Fruit fly (Drosophila melanogaster): Measurements from ENCODE around the gene CG6638.

The CG6638 gene

dm6 chr3L:8549183-8549890, 26.5 kb downstream of the CG6638 start:
- TF ChIP-seq CG9948 (tag; optimal IDR thresholded peaks at IDR 0.05): peak; percentile 64
- no peak for TF ChIP-seq CG13204 (GFP tag; optimal IDR thresholded peaks at IDR 0.05)
- TF ChIP-seq Ets98B (GFP tag; IDR thresholded peaks at IDR 0.05): peak; percentile 58
- TF ChIP-seq CG17806 (tag; optimal IDR thresholded peaks at IDR 0.05): peak; percentile 47
- TF ChIP-seq gl (tag; optimal IDR thresholded peaks at IDR 0.05): no peak
- peak; percentile 43 for TF ChIP-seq Pif1A (GFP tag; optimal IDR thresholded peaks at IDR 0.05)
- no peak for TF ChIP-seq rn (GFP tag; IDR thresholded peaks at IDR 0.05)
- TF ChIP-seq CG8301 (tag; optimal IDR thresholded peaks at IDR 0.05): peak; percentile 56
- TF ChIP-seq EcR (GFP tag; optimal IDR thresholded peaks at IDR 0.05): no peak
- TF ChIP-seq CG10348 (GFP tag; IDR thresholded peaks at IDR 0.05): no peak
- peak; percentile 73 for TF ChIP-seq CG8159 (tag; optimal IDR thresholded peaks at IDR 0.05)
- peak; percentile 62; the same call in 2 of the 3 replicates for TF ChIP-seq fd96Ca (GFP tag; IDR thresholded peaks at IDR 0.05)
- no peak for TF ChIP-seq Snoo (tag; optimal IDR thresholded peaks at IDR 0.05)
- peak; percentile 41 for TF ChIP-seq Pif1B (GFP tag; optimal IDR thresholded peaks at IDR 0.05)
- peak; percentile 68 for TF ChIP-seq CG14655 (GFP tag; optimal IDR thresholded peaks at IDR 0.05)
- TF ChIP-seq CG34367 (tag; optimal IDR thresholded peaks at IDR 0.05): peak; percentile 29
- peak; percentile 66 for TF ChIP-seq CG15710 (tag; optimal IDR thresholded peaks at IDR 0.05)
- TF ChIP-seq CG32121 (GFP tag; IDR thresholded peaks at IDR 0.05): peak; percentile 60; the same call in 1 of the 2 replicates
- TF ChIP-seq CG12605 (GFP tag; IDR thresholded peaks at IDR 0.05): no peak
- TF ChIP-seq CG4496 (GFP tag; IDR thresholded peaks at IDR 0.05): peak; percentile 78
- TF ChIP-seq D1 (tag; optimal IDR thresholded peaks at IDR 0.05): no peak

dm6 chr3L:8547104-8547523, 28.8 kb downstream of the CG6638 start:
- TF ChIP-seq CG34367 (tag; optimal IDR thresholded peaks at IDR 0.05): peak; percentile 17
- peak; percentile 82 for TF ChIP-seq CG32121 (GFP tag; IDR thresholded peaks at IDR 0.05)
- TF ChIP-seq rn (GFP tag; IDR thresholded peaks at IDR 0.05): 0 out of 2 replicates have a peak, but pooled peaks have one; percentile 39
- TF ChIP-seq D1 (tag; optimal IDR thresholded peaks at IDR 0.05): no peak
- no peak for TF ChIP-seq gl (tag; optimal IDR thresholded peaks at IDR 0.05)
- TF ChIP-seq CG13204 (GFP tag; optimal IDR thresholded peaks at IDR 0.05): no peak
- no peak for TF ChIP-seq Pif1B (GFP tag; optimal IDR thresholded peaks at IDR 0.05)
- peak; percentile 65 for TF ChIP-seq CG9948 (tag; optimal IDR thresholded peaks at IDR 0.05)
- peak; percentile 47 for TF ChIP-seq CG15710 (tag; optimal IDR thresholded peaks at IDR 0.05)
- TF ChIP-seq fd96Ca (GFP tag; IDR thresholded peaks at IDR 0.05): peak; percentile 74
- TF ChIP-seq Pif1A (GFP tag; optimal IDR thresholded peaks at IDR 0.05): peak; percentile 58
- TF ChIP-seq Ets98B (GFP tag; IDR thresholded peaks at IDR 0.05): peak; percentile 74
- TF ChIP-seq CG4496 (GFP tag; IDR thresholded peaks at IDR 0.05): peak; percentile 77
- peak; percentile 49 for TF ChIP-seq CG8159 (tag; optimal IDR thresholded peaks at IDR 0.05)
- 0 out of 2 replicates have a peak, but pooled peaks have one; percentile 21 for TF ChIP-seq CG12605 (GFP tag; IDR thresholded peaks at IDR 0.05)
- no peak for TF ChIP-seq EcR (GFP tag; optimal IDR thresholded peaks at IDR 0.05)
- no peak for TF ChIP-seq Snoo (tag; optimal IDR thresholded peaks at IDR 0.05)
- no peak for TF ChIP-seq CG10348 (GFP tag; IDR thresholded peaks at IDR 0.05)
- peak; percentile 68 for TF ChIP-seq CG8301 (tag; optimal IDR thresholded peaks at IDR 0.05)
- peak; percentile 74 for TF ChIP-seq CG14655 (GFP tag; optimal IDR thresholded peaks at IDR 0.05)
- TF ChIP-seq CG17806 (tag; optimal IDR thresholded peaks at IDR 0.05): peak; percentile 61

dm6 chr3L:8546355-8546771, 29.5 kb downstream of the CG6638 start:
- TF ChIP-seq CG8301 (tag; optimal IDR thresholded peaks at IDR 0.05): no peak
- TF ChIP-seq EcR (GFP tag; optimal IDR thresholded peaks at IDR 0.05): peak; percentile 96
- no peak for TF ChIP-seq CG34367 (tag; optimal IDR thresholded peaks at IDR 0.05)
- peak; percentile 57 for TF ChIP-seq gl (tag; optimal IDR thresholded peaks at IDR 0.05)
- peak; percentile 36 for TF ChIP-seq CG8159 (tag; optimal IDR thresholded peaks at IDR 0.05)
- TF ChIP-seq Snoo (tag; optimal IDR thresholded peaks at IDR 0.05): peak; percentile 30
- no peak; the same call in 1 of the 3 replicates for TF ChIP-seq fd96Ca (GFP tag; IDR thresholded peaks at IDR 0.05)
- peak; percentile 57; the same call in 1 of the 2 replicates for TF ChIP-seq CG12605 (GFP tag; IDR thresholded peaks at IDR 0.05)
- peak; percentile 63 for TF ChIP-seq CG13204 (GFP tag; optimal IDR thresholded peaks at IDR 0.05)
- peak; percentile 63; the same call in 2 of the 3 replicates for TF ChIP-seq CG4496 (GFP tag; IDR thresholded peaks at IDR 0.05)
- peak; percentile 69 for TF ChIP-seq CG32121 (GFP tag; IDR thresholded peaks at IDR 0.05)
- peak; percentile 18 for TF ChIP-seq CG15710 (tag; optimal IDR thresholded peaks at IDR 0.05)
- peak; percentile 59 for TF ChIP-seq Pif1A (GFP tag; optimal IDR thresholded peaks at IDR 0.05)
- peak; percentile 62 for TF ChIP-seq Ets98B (GFP tag; IDR thresholded peaks at IDR 0.05)
- peak; percentile 67 for TF ChIP-seq Pif1B (GFP tag; optimal IDR thresholded peaks at IDR 0.05)

dm6 chr3L:8545473-8545872, 30.4 kb downstream of the CG6638 start:
- TF ChIP-seq fd96Ca (GFP tag; IDR thresholded peaks at IDR 0.05): no peak
- TF ChIP-seq EcR (GFP tag; optimal IDR thresholded peaks at IDR 0.05): peak; percentile 2

- no peak for TF ChIP-seq Pif1A (GFP tag; optimal IDR thresholded peaks at IDR 0.05)
- TF ChIP-seq CG4496 (GFP tag; IDR thresholded peaks at IDR 0.05): no peak
- peak; percentile 48 for TF ChIP-seq CG8159 (tag; optimal IDR thresholded peaks at IDR 0.05)
- no peak for TF ChIP-seq CG13204 (GFP tag; optimal IDR thresholded peaks at IDR 0.05)
- TF ChIP-seq gl (tag; optimal IDR thresholded peaks at IDR 0.05): no peak
- no peak for TF ChIP-seq rn (GFP tag; IDR thresholded peaks at IDR 0.05)
- no peak for TF ChIP-seq CG9948 (tag; optimal IDR thresholded peaks at IDR 0.05)
- TF ChIP-seq D1 (tag; optimal IDR thresholded peaks at IDR 0.05): no peak
- no peak for TF ChIP-seq Snoo (tag; optimal IDR thresholded peaks at IDR 0.05)
These were observed 31.2 kb downstream of the CG6638 start, which contains the start of gene rhea for dm6 chr3L:8544710-8545109. Gene rhea, plus strand, starts transcription at chr3L:8545001.

All from whole organism, pupa.